Worm (Caenorhabditis elegans) whole organism, mixed stage, embryonic: ENCODE measurements around the gene pho-4.

Source experiments
- bed-3 ChIP-seq: fragments of 200-800 bp; sonication (Bioruptor generic); optimal IDR thresholded peaks from 3 replicates; lab custom pipeline; 2018; ENCODE audit warnings: mild to moderate bottlenecking, missing genetic modification characterization, moderate library complexity, missing compliant biosample characterization
- blmp-1 ChIP-seq: fragments of 150-350 bp; optimal IDR thresholded peaks from 2 replicates; lab custom pipeline; 2014; ENCODE audit warnings: missing biosample characterization, missing genetic modification characterization
- ceh-39 ChIP-seq: fragments of 150-350 bp; optimal IDR thresholded peaks from 2 replicates; lab custom pipeline; 2014; ENCODE audit warnings: missing biosample characterization, missing genetic modification characterization
- ceh-43 ChIP-seq: fragments of 200-800 bp; sonication (Bioruptor generic); optimal IDR thresholded peaks from 2 replicates; lab custom pipeline; 2018; ENCODE audit warnings: mild to moderate bottlenecking, missing genetic modification characterization, moderate library complexity, missing compliant biosample characterization
- ceh-83 ChIP-seq: fragments of 200-800 bp; sonication (Bioruptor generic); optimal IDR thresholded peaks from 2 replicates; lab custom pipeline; 2018; ENCODE audit warnings: mild to moderate bottlenecking, missing genetic modification characterization, missing compliant biosample characterization
- ces-1 ChIP-seq: fragments of 150-350 bp; optimal IDR thresholded peaks from 2 replicates; lab custom pipeline; 2014; ENCODE audit warnings: missing biosample characterization, missing genetic modification reagents, missing genetic modification characterization
- cnd-1 ChIP-seq: fragments of 200-800 bp; sonication (Bioruptor generic); optimal IDR thresholded peaks from 2 replicates; lab custom pipeline; 2018; ENCODE audit warnings: mild to moderate bottlenecking, missing genetic modification characterization, missing compliant biosample characterization
- drap-1 ChIP-seq: fragments of 200-800 bp; sonication (Bioruptor generic); optimal IDR thresholded peaks from 3 replicates; lab custom pipeline; 2018; ENCODE audit warnings: mild to moderate bottlenecking, missing genetic modification characterization, missing compliant biosample characterization
- elt-1 ChIP-seq: sonication (generic microtip); optimal IDR thresholded peaks from 2 replicates; lab custom pipeline; 2017; ENCODE audit warnings: missing genetic modification characterization, mild to moderate bottlenecking, missing compliant biosample characterization, antibody characterized with exemption, moderate library complexity, borderline replicate concordance; ENCODE audit not compliant: insufficient read depth
- elt-3 ChIP-seq: fragments of 150-350 bp; optimal IDR thresholded peaks from 2 replicates; lab custom pipeline; 2014; ENCODE audit warnings: missing biosample characterization, missing genetic modification characterization
- flh-1 ChIP-seq: fragments of 200-800 bp; sonication (Bioruptor generic); optimal IDR thresholded peaks from 2 replicates; lab custom pipeline; 2018; ENCODE audit warnings: mild to moderate bottlenecking, missing genetic modification characterization, moderate library complexity, missing compliant biosample characterization
- ham-2 ChIP-seq: fragments of 200-800 bp; sonication (Bioruptor generic); optimal IDR thresholded peaks from 2 replicates; lab custom pipeline; 2018; ENCODE audit warnings: mild to moderate bottlenecking, missing genetic modification characterization, missing compliant biosample characterization
- lin-13 ChIP-seq: fragments of 150-350 bp; optimal IDR thresholded peaks from 2 replicates; lab custom pipeline; 2014; ENCODE audit warnings: missing biosample characterization, missing genetic modification characterization
- lin-32 ChIP-seq: fragments of 200-800 bp; sonication (Bioruptor generic); optimal IDR thresholded peaks from 2 replicates; lab custom pipeline; 2018; ENCODE audit warnings: mild to moderate bottlenecking, missing genetic modification characterization, missing compliant biosample characterization
- lsy-2 ChIP-seq: fragments of 150-350 bp; optimal IDR thresholded peaks from 2 replicates; lab custom pipeline; 2014; ENCODE audit warnings: missing biosample characterization, missing genetic modification characterization
- mep-1 ChIP-seq: fragments of 150-350 bp; optimal IDR thresholded peaks from 2 replicates; lab custom pipeline; 2017; ENCODE audit warnings: missing biosample characterization, missing genetic modification reagents, missing genetic modification characterization, inconsistent platforms
- mls-2 ChIP-seq: sonication (generic microtip); optimal IDR thresholded peaks from 2 replicates; lab custom pipeline; 2016; ENCODE audit warnings: mild to moderate bottlenecking, missing genetic modification characterization, moderate library complexity, missing compliant biosample characterization
- nhr-2 ChIP-seq: fragments of 150-350 bp; optimal IDR thresholded peaks from 2 replicates; lab custom pipeline; 2014; ENCODE audit warnings: missing biosample characterization, missing genetic modification characterization
- nhr-237 ChIP-seq: fragments of 150-350 bp; optimal IDR thresholded peaks from 2 replicates; lab custom pipeline; 2014; ENCODE audit warnings: missing biosample characterization, missing genetic modification characterization
- nhr-28 ChIP-seq: fragments of 150-350 bp; optimal IDR thresholded peaks from 2 replicates; lab custom pipeline; 2014; ENCODE audit warnings: missing biosample characterization, missing genetic modification characterization
- nhr-76 ChIP-seq: sonication (generic microtip); optimal IDR thresholded peaks from 2 replicates; lab custom pipeline; 2017; ENCODE audit warnings: missing biosample characterization, missing genetic modification characterization
- sem-2 ChIP-seq: fragments of 200-800 bp; sonication (Bioruptor generic); optimal IDR thresholded peaks from 2 replicates; lab custom pipeline; 2018; ENCODE audit warnings: mild to moderate bottlenecking, missing genetic modification characterization, missing compliant biosample characterization
- snpc-4 ChIP-seq: fragments of 150-350 bp; optimal IDR thresholded peaks from 2 replicates; lab custom pipeline; 2014; ENCODE audit warnings: missing biosample characterization, missing genetic modification characterization
- sptf-1 ChIP-seq: sonication (generic microtip); optimal IDR thresholded peaks from 2 replicates; lab custom pipeline; 2017; ENCODE audit warnings: mild to moderate bottlenecking, missing genetic modification characterization, moderate library complexity, missing compliant biosample characterization
- tbx-8 ChIP-seq: fragments of 200-800 bp; sonication (Bioruptor generic); optimal IDR thresholded peaks from 2 replicates; lab custom pipeline; 2018; ENCODE audit warnings: mild to moderate bottlenecking, missing genetic modification characterization, moderate library complexity, missing compliant biosample characterization
- unc-120 ChIP-seq: sonication (generic microtip); optimal IDR thresholded peaks from 2 replicates; lab custom pipeline; 2017; ENCODE audit warnings: missing genetic modification characterization, missing compliant biosample characterization; ENCODE audit not compliant: poor library complexity, severe bottlenecking
- unc-39 ChIP-seq: fragments of 150-350 bp; optimal IDR thresholded peaks from 2 replicates; lab custom pipeline; 2014; ENCODE audit warnings: missing biosample characterization, missing genetic modification characterization
- unc-62 ChIP-seq: fragments of 150-350 bp; optimal IDR thresholded peaks from 2 replicates; lab custom pipeline; 2014; ENCODE audit warnings: missing biosample characterization, missing genetic modification reagents, missing genetic modification characterization
- zip-8 ChIP-seq: fragments of 150-350 bp; optimal IDR thresholded peaks from 2 replicates; lab custom pipeline; 2014; ENCODE audit warnings: missing biosample characterization, missing genetic modification characterization
- ztf-11 ChIP-seq: fragments of 150-350 bp; optimal IDR thresholded peaks from 2 replicates; lab custom pipeline; 2014; ENCODE audit warnings: missing biosample characterization, missing genetic modification characterization

Gene pho-4

ce11 chrII:5238366-5238765 lies at the start of gene pho-4:
pho-4 (minus strand) TSS chrII:5238466.
- TF ChIP-seq mls-2 (tag; lab: Kevin White, UChicago) (no peak), ces-1 (GFP tag; lab: Kevin White, UChicago) (no peak), unc-39 (no peak), snpc-4 (tag; lab: Kevin White, UChicago) (no peak), nhr-2 (no peak), sptf-1 (no peak), lin-32 (no peak), lin-13 (tag; lab: Kevin White, UChicago) (no peak), ham-2 (GFP tag; lab: Kevin White, UChicago) (no peak), bed-3 (GFP tag; lab: Kevin White, UChicago) (no peak), unc-62 (GFP tag; lab: Kevin White, UChicago) (no peak), drap-1 (GFP tag; lab: Kevin White, UChicago) (no peak), lsy-2 (tag; lab: Kevin White, UChicago) (no peak), unc-120 (no peak), ceh-39 (tag; lab: Kevin White, UChicago) (no peak), nhr-237 (tag; lab: Kevin White, UChicago) (no peak), elt-3 (tag; lab: Kevin White, UChicago) (no peak), ceh-83 (GFP tag; lab: Kevin White, UChicago) (no peak), mep-1 (tag; lab: Kevin White, UChicago) (no peak)

- no peak for TF ChIP-seq nhr-28 (tag; lab: Kevin White, UChicago)
- TF ChIP-seq lin-13 (tag; lab: Kevin White, UChicago), result no peak
- TF ChIP-seq ceh-83 (GFP tag; lab: Kevin White, UChicago), result no peak
- no peak for TF ChIP-seq nhr-237 (tag; lab: Kevin White, UChicago)
- TF ChIP-seq blmp-1 (tag; lab: Kevin White, UChicago), result no peak
- no peak for TF ChIP-seq flh-1 (GFP tag; lab: Kevin White, UChicago)
Observed at ce11 chrII:5285029-5285428, 46.8 kb upstream of the pho-4 start, which contains the start of gene gur-5. gur-5 (plus strand) TSS chrII:5285329.

- TF ChIP-seq nhr-237 (tag; lab: Kevin White, UChicago) (no peak), cnd-1 (tag; lab: Kevin White, UChicago) (no peak), unc-39 (no peak), nhr-76 (tag; lab: Kevin White, UChicago) (no peak), unc-120 (no peak), unc-62 (GFP tag; lab: Kevin White, UChicago) (no peak), ceh-83 (GFP tag; lab: Kevin White, UChicago) (no peak), mep-1 (tag; lab: Kevin White, UChicago) (no peak), ceh-43 (no peak), tbx-8 (GFP tag; lab: Kevin White, UChicago) (no peak), mls-2 (tag; lab: Kevin White, UChicago) (no peak), elt-3 (tag; lab: Kevin White, UChicago) (no peak), flh-1 (GFP tag; lab: Kevin White, UChicago) (no peak)
Observed at ce11 chrII:5282740-5283281, 44.5 kb upstream of the pho-4 start.

ce11 chrII:5282192-5282591 lies 43.9 kb upstream of the pho-4 start, which contains the start of gene pmt-1:
pmt-1 (minus strand) TSS chrII:5282523.
- TF ChIP-seq ztf-11 (tag; lab: Kevin White, UChicago), result no peak

- TF ChIP-seq blmp-1 (tag; lab: Kevin White, UChicago) (no peak), mls-2 (tag; lab: Kevin White, UChicago) (no peak), mep-1 (tag; lab: Kevin White, UChicago) (no peak), zip-8 (tag; lab: Kevin White, UChicago) (no peak), elt-1 (tag; lab: Kevin White, UChicago) (no peak), sem-2 (no peak), unc-39 (no peak), cnd-1 (tag; lab: Kevin White, UChicago) (no peak), lsy-2 (tag; lab: Kevin White, UChicago) (no peak), lin-32 (no peak), drap-1 (GFP tag; lab: Kevin White, UChicago) (no peak)
Observed at ce11 chrII:5281137-5281536, 42.9 kb upstream of the pho-4 start.
